Worm (Caenorhabditis elegans) whole organism, early embryonic: ENCODE results near the gene C27D6.3.

ENCODE experiments used
- B0310.2 ChIP-seq: sonication (generic microtip); optimal IDR thresholded peaks from 2 replicates; lab custom pipeline; 2016; ENCODE audit warnings: mild to moderate bottlenecking, missing genetic modification characterization, missing compliant biosample characterization
- ama-1 ChIP-seq: fragments of 150-350 bp; optimal IDR thresholded peaks from 2 replicates; lab custom pipeline; 2014
- flt-1 ChIP-seq: fragments of 200-800 bp; sonication (Bioruptor generic); IDR thresholded peaks from 2 replicates; pipeline ENCODE4 v1.3.6; 2022; ENCODE audit warnings: missing genetic modification characterization, missing compliant biosample characterization
- hmg-4 ChIP-seq: fragments of 200-800 bp; sonication (Bioruptor generic); optimal IDR thresholded peaks from 2 replicates; lab custom pipeline; 2018; ENCODE audit warnings: mild to moderate bottlenecking, missing genetic modification characterization, missing compliant biosample characterization
- hnd-1 ChIP-seq: sonication (generic microtip); optimal IDR thresholded peaks from 2 replicates; lab custom pipeline; 2016; ENCODE audit warnings: missing genetic modification characterization, missing compliant biosample characterization
- scrt-1 ChIP-seq: fragments of 200-800 bp; sonication (Bioruptor generic); IDR thresholded peaks from 2 replicates; pipeline ENCODE4 v1.3.6; 2022; ENCODE audit warnings: missing genetic modification characterization, missing compliant biosample characterization

ce11 chrII:5163283-5163682, 11.0 kb downstream of the C27D6.3 start, which contains the start of gene srb-5:
- TF ChIP-seq ama-1 (no peak), hnd-1 (tag; lab: Kevin White, UChicago) (no peak), flt-1 (GFP tag; lab: Robert Waterston, UW) (no peak), hmg-4 (GFP tag; lab: Kevin White, UChicago) (no peak), B0310.2 (tag; lab: Kevin White, UChicago) (no peak), scrt-1 (GFP tag; lab: Robert Waterston, UW) (no peak)
